Worm (Caenorhabditis elegans) whole organism, L4/young adult: Measurements from ENCODE around the gene F01D5.3.

Source experiments
- W03F9.2 ChIP-seq: fragments of 150-350 bp; optimal IDR thresholded peaks from 2 replicates; lab custom pipeline; 2014; ENCODE audit warnings: missing biosample characterization, missing genetic modification characterization
- dao-5 ChIP-seq: sonication (generic microtip); optimal IDR thresholded peaks from 2 replicates; lab custom pipeline; 2016; ENCODE audit warnings: missing genotype, missing genetic modification characterization, moderate library complexity, missing compliant biosample characterization
- him-1 ChIP-seq: sonication (generic microtip); optimal IDR thresholded peaks from 2 replicates; lab custom pipeline; 2016; ENCODE audit warnings: missing genotype, missing genetic modification reagents, missing genetic modification characterization, missing compliant biosample characterization

F01D5.3 gene

DNA sequence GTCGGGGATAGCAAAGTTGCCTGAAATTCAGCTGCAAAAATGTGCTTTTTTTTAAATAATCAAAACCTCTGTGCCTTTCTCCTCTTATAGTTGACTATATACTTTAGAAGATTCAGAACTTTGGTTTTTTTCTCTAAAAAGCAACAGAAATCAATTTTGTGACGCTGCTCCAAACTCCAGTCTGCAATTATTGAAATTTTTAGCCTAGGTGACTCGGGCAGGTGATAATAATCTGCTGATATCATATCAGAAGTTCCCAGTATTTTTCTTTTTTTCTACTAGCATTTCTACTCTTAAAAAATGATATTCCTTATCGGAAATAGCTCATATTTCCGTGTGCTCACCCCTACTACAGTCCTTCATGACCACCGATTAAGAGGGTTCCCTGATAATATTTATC lies 50.7 kb downstream of the F01D5.3 start, which contains the start of gene sre-44:
sre-44 (plus strand) TSS at position 301 of the 400 bp plus-strand sequence.
- no peak for TF ChIP-seq him-1 (tag; lab: Kevin White, UChicago)
- TF ChIP-seq dao-5 (tag; lab: Kevin White, UChicago): no peak
- no peak for TF ChIP-seq W03F9.2 (tag; lab: Kevin White, UChicago)
